Worm (Caenorhabditis elegans) whole organism, late embryonic: Measurements from ENCODE around the gene K01A12.2.

Source experiments
- ceh-22 ChIP-seq: sonication (generic microtip); optimal IDR thresholded peaks from 2 replicates; lab custom pipeline; 2017; ENCODE audit warnings: missing biosample characterization, missing genetic modification characterization
- ceh-9 ChIP-seq: sonication (generic microtip); optimal IDR thresholded peaks from 2 replicates; lab custom pipeline; 2016; ENCODE audit warnings: mild to moderate bottlenecking, missing genetic modification characterization, inconsistent platforms, missing compliant biosample characterization
- che-1 ChIP-seq: sonication (generic microtip); optimal IDR thresholded peaks from 2 replicates; lab custom pipeline; 2016; ENCODE audit warnings: mild to moderate bottlenecking, missing genetic modification characterization, missing compliant biosample characterization
- dmd-4 ChIP-seq: sonication (generic microtip); optimal IDR thresholded peaks from 2 replicates; lab custom pipeline; 2016; ENCODE audit warnings: borderline replicate concordance, missing genetic modification characterization, missing compliant biosample characterization
- elt-2 ChIP-seq: sonication (generic microtip); optimal IDR thresholded peaks from 2 replicates; lab custom pipeline; 2016; ENCODE audit warnings: missing genetic modification reagents, missing genetic modification characterization, missing compliant biosample characterization
- nhr-11 ChIP-seq: fragments of 150-350 bp; optimal IDR thresholded peaks from 2 replicates; lab custom pipeline; 2014; ENCODE audit warnings: missing biosample characterization, missing genetic modification characterization
- nhr-232 ChIP-seq: sonication (generic microtip); optimal IDR thresholded peaks from 2 replicates; lab custom pipeline; 2016; ENCODE audit warnings: missing genetic modification characterization, missing compliant biosample characterization
- pha-4 ChIP-seq: fragments of 150-350 bp; optimal IDR thresholded peaks from 2 replicates; lab custom pipeline; 2018; ENCODE audit warnings: missing biosample characterization, missing genetic modification reagents, missing genetic modification characterization
- sox-4 ChIP-seq: sonication (generic microtip); optimal IDR thresholded peaks from 2 replicates; lab custom pipeline; 2017; ENCODE audit warnings: mild to moderate bottlenecking, missing genetic modification characterization, inconsistent platforms, missing compliant biosample characterization

DNA sequence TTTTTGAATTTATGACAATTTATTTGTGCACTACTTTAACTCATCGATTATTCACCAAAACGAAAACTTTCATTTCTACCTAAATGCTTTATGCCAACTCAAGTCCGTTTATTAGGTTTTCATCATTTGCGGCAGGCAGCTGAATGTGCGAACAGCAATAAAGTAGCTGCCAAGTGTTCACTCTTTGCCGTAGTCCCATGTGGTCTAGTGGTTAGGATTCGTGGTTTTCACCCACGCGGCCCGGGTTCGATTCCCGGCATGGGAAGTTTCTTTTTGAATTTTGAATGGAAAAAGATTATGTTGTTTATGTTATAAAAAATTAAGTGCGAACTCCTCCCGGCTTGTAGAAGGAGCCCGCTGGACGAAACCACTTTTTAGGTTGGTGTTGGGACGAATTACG, 33.1 kb downstream of the K01A12.2 start:
- TF ChIP-seq pha-4 (tag; lab: Kevin White, UChicago) (no peak), nhr-232 (tag; lab: Kevin White, UChicago) (peak; percentile 68), dmd-4 (tag; lab: Kevin White, UChicago) (no peak), ceh-22 (tag; lab: Kevin White, UChicago) (no peak), ceh-9 (no peak), sox-4 (peak; percentile 69), elt-2 (tag; lab: Kevin White, UChicago) (peak; percentile 78), che-1 (peak; percentile 66), nhr-11 (tag; lab: Kevin White, UChicago) (no peak)
